Fruit fly (Drosophila melanogaster) whole organism, embryonic: ENCODE measurements around the gene Cp18.

Source experiments
- Awh ChIP-seq: fragments of 200-800 bp; sonication (Bioruptor generic); IDR thresholded peaks from 2 replicates; pipeline ENCODE4, ENCODE4 v1.3.6; 2022; ENCODE audit warnings: missing biosample characterization, missing genetic modification characterization
- Bteb2 ChIP-seq: fragments of 200-800 bp; sonication (Bioruptor generic); optimal IDR thresholded peaks from 2 replicates; lab custom pipeline; 2016; ENCODE audit warnings: missing biosample characterization, missing genetic modification characterization
- CG11456 ChIP-seq: fragments of 200-800 bp; sonication (Bioruptor generic); IDR thresholded peaks from 3 replicates; pipeline ENCODE4 v1.3.6; 2022; ENCODE audit warnings: missing biosample characterization, missing genetic modification characterization
- CG12219 ChIP-seq: fragments of 200-800 bp; sonication (Bioruptor generic); optimal IDR thresholded peaks from 3 replicates; lab custom pipeline; 2018; ENCODE audit warnings: missing biosample characterization, mild to moderate bottlenecking, missing genetic modification characterization
- CG12744 ChIP-seq: fragments of 200-800 bp; sonication (Bioruptor generic); optimal IDR thresholded peaks from 2 replicates; lab custom pipeline; 2016; ENCODE audit warnings: missing biosample characterization, missing genetic modification characterization
- CG15514 ChIP-seq: fragments of 200-800 bp; sonication (Bioruptor generic); optimal IDR thresholded peaks from 3 replicates; lab custom pipeline; 2017; ENCODE audit warnings: missing biosample characterization, missing genetic modification characterization, mild to moderate bottlenecking, moderate library complexity, missing genetic modification reagents
- CG17829 ChIP-seq: fragments of 200-800 bp; optimal IDR thresholded peaks from 2 replicates; lab custom pipeline; 2019; ENCODE audit warnings: missing biosample characterization, mild to moderate bottlenecking, missing genetic modification characterization, moderate library complexity
- CG18476 ChIP-seq: fragments of 200-800 bp; sonication (Bioruptor generic); optimal IDR thresholded peaks from 2 replicates; lab custom pipeline; 2016; ENCODE audit warnings: missing biosample characterization, mild to moderate bottlenecking, missing genetic modification characterization
- CG18619 ChIP-seq: fragments of 200-800 bp; sonication (Bioruptor generic); optimal IDR thresholded peaks from 3 replicates; lab custom pipeline; 2017; ENCODE audit warnings: missing biosample characterization, mild to moderate bottlenecking, missing genetic modification characterization
- CG2120 ChIP-seq: fragments of 200-800 bp; sonication (Bioruptor generic); optimal IDR thresholded peaks from 3 replicates; lab custom pipeline; 2016; ENCODE audit warnings: missing biosample characterization, missing genetic modification characterization
- CG2129 ChIP-seq: fragments of 200-800 bp; sonication (Bioruptor generic); IDR thresholded peaks from 2 replicates; pipeline ENCODE4 v1.3.6; 2022; ENCODE audit warnings: missing biosample characterization, missing genetic modification characterization; ENCODE audit not compliant: partially characterized antibody
- CG2199 ChIP-seq: fragments of 200-800 bp; sonication (Bioruptor generic); IDR thresholded peaks from 3 replicates; pipeline ENCODE4 v1.3.6; 2022; ENCODE audit warnings: missing biosample characterization, missing genetic modification characterization
- CG34376 ChIP-seq: fragments of 200-800 bp; sonication (Bioruptor generic); optimal IDR thresholded peaks from 2 replicates; lab custom pipeline; 2018; ENCODE audit warnings: missing biosample characterization, mild to moderate bottlenecking, missing genetic modification characterization
- CG5245 ChIP-seq: fragments of 200-800 bp; sonication (Bioruptor generic); optimal IDR thresholded peaks from 3 replicates; lab custom pipeline; 2016; ENCODE audit warnings: missing biosample characterization, missing genetic modification characterization
- CG7357 ChIP-seq: fragments of 200-800 bp; sonication (Bioruptor generic); IDR thresholded peaks from 3 replicates; pipeline ENCODE4 v1.3.6; 2022; ENCODE audit warnings: missing biosample characterization, missing genetic modification characterization
- CG7839 ChIP-seq: fragments of 200-800 bp; sonication (Bioruptor generic); optimal IDR thresholded peaks from 3 replicates; lab custom pipeline; 2018; ENCODE audit warnings: missing biosample characterization, mild to moderate bottlenecking, missing genetic modification characterization, moderate library complexity
- CG7963 ChIP-seq: fragments of 200-800 bp; sonication (Bioruptor generic); IDR thresholded peaks from 3 replicates; pipeline ENCODE4 v1.3.6; 2022; ENCODE audit warnings: missing biosample characterization, missing genetic modification characterization; ENCODE audit not compliant: partially characterized antibody
- CG8281 ChIP-seq: fragments of 200-800 bp; sonication (Bioruptor generic); optimal IDR thresholded peaks from 2 replicates; lab custom pipeline; 2018; ENCODE audit warnings: missing biosample characterization, mild to moderate bottlenecking, missing genetic modification characterization, moderate library complexity
- CG8478 ChIP-seq: fragments of >200 bp; optimal IDR thresholded peaks from 2 replicates; lab custom pipeline; 2018
- CG8944 ChIP-seq: fragments of 200-800 bp; sonication (Bioruptor generic); optimal IDR thresholded peaks from 3 replicates; lab custom pipeline; 2016; ENCODE audit warnings: missing biosample characterization, missing genetic modification characterization
- CHES-1-like ChIP-seq: fragments of 200-800 bp; sonication (Bioruptor generic); optimal IDR thresholded peaks from 2 replicates; lab custom pipeline; 2016; ENCODE audit warnings: missing biosample characterization, missing genetic modification characterization
- Chrac-16 ChIP-seq: fragments of 200-800 bp; sonication (Bioruptor generic); optimal IDR thresholded peaks from 3 replicates; lab custom pipeline; 2016; ENCODE audit warnings: missing biosample characterization, missing genetic modification characterization
- CoRest ChIP-seq: fragments of 200-800 bp; sonication (Bioruptor generic); optimal IDR thresholded peaks from 3 replicates; lab custom pipeline; 2018; ENCODE audit warnings: missing biosample characterization, mild to moderate bottlenecking, missing genetic modification characterization, moderate library complexity
- Dfd ChIP-seq, 2 experiments: fragments of >200 bp; optimal IDR thresholded peaks; 2 replicates each; lab custom pipeline; 2017; ENCODE audit warnings: missing biosample characterization in 2 of 2, missing genetic modification characterization in 2 of 2
- Dll ChIP-seq: fragments of 200-800 bp; sonication (Bioruptor generic); IDR thresholded peaks from 4 replicates; pipeline ENCODE4 v1.3.6; 2022; ENCODE audit warnings: missing biosample characterization, missing genetic modification characterization; ENCODE audit not compliant: partially characterized antibody
- E2f2 ChIP-seq: fragments of 200-800 bp; sonication (Bioruptor generic); IDR thresholded peaks from 2 replicates; pipeline ENCODE4 v1.3.6; 2022; ENCODE audit warnings: missing biosample characterization, missing genetic modification characterization
- ERR ChIP-seq: fragments of 200-800 bp; sonication (Bioruptor generic); optimal IDR thresholded peaks from 2 replicates; lab custom pipeline; 2016; ENCODE audit warnings: missing biosample characterization, missing genetic modification characterization
- Eip74EF ChIP-seq, 2 experiments: fragments of 200-800 bp in 1 of 2; fragments of >200 bp in 1 of 2; sonication (Bioruptor generic) in 1 of 2; optimal IDR thresholded peaks; 2 replicates each; lab custom pipeline; 2017 to 2019; ENCODE audit warnings: missing biosample characterization in 2 of 2, missing genetic modification characterization in 2 of 2, mild to moderate bottlenecking in 1 of 2, moderate library complexity in 1 of 2
- Hand ChIP-seq: fragments of 200-800 bp; sonication (Bioruptor generic); optimal IDR thresholded peaks from 2 replicates; lab custom pipeline; 2017; ENCODE audit warnings: mild to moderate bottlenecking, missing biosample characterization, missing genetic modification reagents, missing genetic modification characterization
- Mad ChIP-seq: fragments of 200-800 bp; sonication (Bioruptor generic); optimal IDR thresholded peaks from 2 replicates; lab custom pipeline; 2016; ENCODE audit warnings: missing biosample characterization, missing genetic modification characterization
- NC2β ChIP-seq: fragments of 200-800 bp; sonication (Bioruptor generic); optimal IDR thresholded peaks from 2 replicates; lab custom pipeline; 2016; ENCODE audit warnings: missing biosample characterization, missing genetic modification characterization
- Oli ChIP-seq: fragments of 200-800 bp; sonication (Bioruptor generic); optimal IDR thresholded peaks from 2 replicates; lab custom pipeline; 2018; ENCODE audit warnings: missing biosample characterization, mild to moderate bottlenecking, missing genetic modification characterization, moderate library complexity
- Rfx ChIP-seq: fragments of 200-800 bp; sonication (Bioruptor generic); IDR thresholded peaks from 2 replicates; pipeline ENCODE4 v1.3.6; 2022; ENCODE audit warnings: missing biosample characterization, missing genetic modification characterization
- Sin3A ChIP-seq: fragments of >200 bp; optimal IDR thresholded peaks from 2 replicates; lab custom pipeline; 2018
- Sox102F ChIP-seq: fragments of 200-800 bp; sonication (Bioruptor generic); optimal IDR thresholded peaks from 2 replicates; lab custom pipeline; 2018; ENCODE audit warnings: missing biosample characterization, mild to moderate bottlenecking, missing genetic modification characterization, moderate library complexity
- aop ChIP-seq: fragments of 200-800 bp; sonication (Bioruptor generic); IDR thresholded peaks from 2 replicates; pipeline ENCODE4 v1.3.6; 2022; ENCODE audit warnings: missing biosample characterization, missing genetic modification characterization
- br ChIP-seq: fragments of >200 bp; optimal IDR thresholded peaks from 2 replicates; lab custom pipeline; 2017
- cad ChIP-seq: fragments of >200 bp; optimal IDR thresholded peaks from 2 replicates; lab custom pipeline; 2017; ENCODE audit warnings: missing biosample characterization, missing genetic modification characterization
- hb ChIP-seq: fragments of 200-800 bp; sonication (Bioruptor generic); IDR thresholded peaks from 3 replicates; pipeline ENCODE4 v1.3.6; 2022; ENCODE audit warnings: missing biosample characterization, missing genetic modification characterization; ENCODE audit not compliant: partially characterized antibody
- knrl ChIP-seq: fragments of 200-800 bp; sonication (Bioruptor generic); IDR thresholded peaks from 3 replicates; pipeline ENCODE4 v1.3.6; 2022; ENCODE audit warnings: missing biosample characterization, missing genetic modification characterization; ENCODE audit not compliant: partially characterized antibody
- luna ChIP-seq: fragments of 200-800 bp; sonication (Bioruptor generic); optimal IDR thresholded peaks from 2 replicates; lab custom pipeline; 2016; ENCODE audit warnings: missing biosample characterization, missing genetic modification characterization
- mirr ChIP-seq: fragments of 200-800 bp; sonication (Bioruptor generic); optimal IDR thresholded peaks from 3 replicates; lab custom pipeline; 2018; ENCODE audit warnings: missing biosample characterization, mild to moderate bottlenecking, missing genetic modification characterization
- mld ChIP-seq: fragments of 200-800 bp; sonication (Bioruptor generic); IDR thresholded peaks from 3 replicates; pipeline ENCODE4 v1.3.6; 2022; ENCODE audit warnings: missing biosample characterization, missing genetic modification characterization; ENCODE audit not compliant: partially characterized antibody
- nerfin-2 ChIP-seq: fragments of 200-800 bp; sonication (Bioruptor generic); IDR thresholded peaks from 2 replicates; pipeline ENCODE4 v1.3.6; 2022; ENCODE audit warnings: missing biosample characterization, missing genetic modification characterization; ENCODE audit not compliant: partially characterized antibody
- peb ChIP-seq: fragments of 200-800 bp; sonication (Bioruptor generic); IDR thresholded peaks from 2 replicates; pipeline ENCODE4 v1.3.6; 2022; ENCODE audit warnings: missing biosample characterization, missing genetic modification characterization
- schlank ChIP-seq: fragments of 200-800 bp; sonication (Bioruptor generic); optimal IDR thresholded peaks from 2 replicates; lab custom pipeline; 2018; ENCODE audit warnings: missing biosample characterization, mild to moderate bottlenecking, missing genetic modification characterization
- scrt ChIP-seq: fragments of 200-800 bp; sonication (Bioruptor generic); optimal IDR thresholded peaks from 2 replicates; lab custom pipeline; 2018; ENCODE audit warnings: missing biosample characterization, mild to moderate bottlenecking, missing genetic modification characterization, moderate library complexity
- sens-2 ChIP-seq: fragments of 200-800 bp; sonication (Bioruptor generic); IDR thresholded peaks from 2 replicates; pipeline ENCODE4 v1.3.6; 2022; ENCODE audit warnings: missing biosample characterization, missing genetic modification characterization
- slou ChIP-seq: fragments of 200-800 bp; sonication (Bioruptor generic); optimal IDR thresholded peaks from 3 replicates; lab custom pipeline; 2016; ENCODE audit warnings: missing biosample characterization, missing genetic modification characterization
- so ChIP-seq: fragments of 200-800 bp; sonication (Bioruptor generic); IDR thresholded peaks from 3 replicates; pipeline ENCODE4 v1.3.6; 2022; ENCODE audit warnings: missing biosample characterization, missing genetic modification characterization
- tgo ChIP-seq: fragments of 200-800 bp; sonication (Bioruptor generic); IDR thresholded peaks from 3 replicates; pipeline ENCODE4 v1.3.6; 2022; ENCODE audit warnings: missing biosample characterization, missing genetic modification characterization
- tin ChIP-seq: fragments of 200-800 bp; sonication (Bioruptor generic); optimal IDR thresholded peaks from 3 replicates; lab custom pipeline; 2016; ENCODE audit warnings: missing biosample characterization, missing genetic modification characterization
- wdn ChIP-seq: fragments of 200-800 bp; sonication (Bioruptor generic); IDR thresholded peaks from 2 replicates; pipeline ENCODE4 v1.3.6; 2022; ENCODE audit warnings: missing biosample characterization, missing genetic modification characterization

Cp18 gene

dm6 chr3L:8748839-8749238 is 22.2 kb downstream of the Cp18 start (continued):
- TF ChIP-seq CG17829: peak; percentile 24
- no peak for TF ChIP-seq CG7357 (GFP tag; lab: Robert Waterston, UW)
- peak; percentile 51; the same call in 1 of the 3 replicates for TF ChIP-seq knrl
- no peak for TF ChIP-seq Hand
- TF ChIP-seq Oli (tag; lab: Kevin White, UChicago): no peak
- no peak for TF ChIP-seq CG18619 (GFP tag; lab: Kevin White, UChicago)
- no peak for TF ChIP-seq nerfin-2 (GFP tag; lab: Robert Waterston, UW)
- TF ChIP-seq CoRest (tag; lab: Kevin White, UChicago): peak; percentile 23
- TF ChIP-seq Mad (GFP tag; lab: Kevin White, UChicago): no peak
- TF ChIP-seq CG2129: no peak
- peak; percentile 10 for TF ChIP-seq tin (GFP tag; lab: Kevin White, UChicago)
- peak; percentile 35 for TF ChIP-seq Chrac-16 (GFP tag; lab: Kevin White, UChicago)
- peak; percentile 96 for TF ChIP-seq CG2199 (GFP tag; lab: Robert Waterston, UW)
- no peak for TF ChIP-seq mirr (GFP tag; lab: Kevin White, UChicago)
- peak; percentile 1 for TF ChIP-seq CG2120 (GFP tag; lab: Kevin White, UChicago)
- TF ChIP-seq CG12744 (GFP tag; lab: Kevin White, UChicago): no peak
- no peak for TF ChIP-seq Bteb2 (GFP tag; lab: Kevin White, UChicago)
- TF ChIP-seq peb (GFP tag; lab: Robert Waterston, UW): no peak
- no peak for TF ChIP-seq luna (GFP tag; lab: Kevin White, UChicago)
- no peak for TF ChIP-seq NC2β (GFP tag; lab: Kevin White, UChicago)
- TF ChIP-seq CG5245 (GFP tag; lab: Kevin White, UChicago): peak; percentile 42
- TF ChIP-seq Sin3A (lab: Kevin White, UChicago): no peak
- no peak for TF ChIP-seq CG7963 (GFP tag; lab: Robert Waterston, UW)
- TF ChIP-seq CG18476: no peak
- no peak for TF ChIP-seq CHES-1-like (GFP tag; lab: Kevin White, UChicago)
- no peak for TF ChIP-seq hb (GFP tag; lab: Robert Waterston, UW)
- TF ChIP-seq Dfd (GFP tag; optimal IDR thresholded peaks at IDR 0.05; lab: Kevin White, UChicago): no peak
- TF ChIP-seq Sox102F (GFP tag; lab: Kevin White, UChicago): peak; percentile 28
- TF ChIP-seq schlank (tag; lab: Kevin White, UChicago): no peak
- peak; percentile 83 for TF ChIP-seq Rfx (GFP tag; lab: Robert Waterston, UW)
- TF ChIP-seq so (GFP tag; lab: Robert Waterston, UW): no peak
- TF ChIP-seq E2f2 (GFP tag; lab: Robert Waterston, UW): no peak
- TF ChIP-seq CG15514 (GFP tag; lab: Kevin White, UChicago): no peak
- TF ChIP-seq mld (GFP tag; lab: Robert Waterston, UW): no peak
- no peak for TF ChIP-seq slou (GFP tag; lab: Kevin White, UChicago)
- no peak for TF ChIP-seq wdn (GFP tag; lab: Robert Waterston, UW)
- TF ChIP-seq Dll: no peak
- no peak for TF ChIP-seq sens-2
- no peak for TF ChIP-seq Awh (GFP tag; lab: Robert Waterston, UW)
- TF ChIP-seq cad (GFP tag; lab: Kevin White, UChicago): no peak
- no peak for TF ChIP-seq Eip74EF (GFP tag; optimal IDR thresholded peaks at IDR 0.05; lab: Kevin White, UChicago)
- peak; percentile 60 for TF ChIP-seq CG7839
- no peak for TF ChIP-seq CG8944 (GFP tag; lab: Kevin White, UChicago)
- TF ChIP-seq tgo: no peak; the same call in 2 of the 3 replicates
- no peak for TF ChIP-seq CG34376
- no peak for TF ChIP-seq br
- TF ChIP-seq CG8478 (lab: Kevin White, UChicago): no peak
- TF ChIP-seq CG8281 (tag; lab: Kevin White, UChicago): no peak
- no peak for TF ChIP-seq ERR (GFP tag; lab: Kevin White, UChicago)
- no peak for TF ChIP-seq CG12219 (GFP tag; lab: Kevin White, UChicago)
- TF ChIP-seq CG11456 (GFP tag; lab: Robert Waterston, UW): peak; percentile 92
- no peak for TF ChIP-seq aop (GFP tag; lab: Robert Waterston, UW)
- TF ChIP-seq scrt (GFP tag; lab: Kevin White, UChicago): no peak
